Worm (Caenorhabditis elegans) whole organism, L4 larva: ENCODE measurements around the gene prx-2.

Source experiments
- T20F7.1 ChIP-seq: fragments of 200-800 bp; sonication (Bioruptor generic); optimal IDR thresholded peaks from 2 replicates; lab custom pipeline; 2018; ENCODE audit warnings: mild to moderate bottlenecking, missing genetic modification characterization, missing compliant biosample characterization
- ZK337.2 ChIP-seq: fragments of 200-800 bp; sonication (Bioruptor generic); IDR thresholded peaks from 2 replicates; pipeline ENCODE4 v1.3.6; 2022; ENCODE audit warnings: missing genetic modification reagents, missing genetic modification characterization, missing compliant biosample characterization
- attf-4 ChIP-seq: sonication (generic microtip); optimal IDR thresholded peaks from 3 replicates; lab custom pipeline; 2017; ENCODE audit warnings: missing biosample characterization, missing genetic modification characterization
- gei-8 ChIP-seq: fragments of 200-800 bp; sonication (Bioruptor generic); optimal IDR thresholded peaks from 2 replicates; lab custom pipeline; 2018; ENCODE audit warnings: mild to moderate bottlenecking, missing genetic modification characterization, missing compliant biosample characterization
- lim-7 ChIP-seq: fragments of 200-800 bp; sonication (Bioruptor generic); IDR thresholded peaks from 2 replicates; pipeline ENCODE4 v1.3.6; 2022; ENCODE audit warnings: missing genetic modification characterization, missing compliant biosample characterization
- lin-13 ChIP-seq: fragments of 150-350 bp; optimal IDR thresholded peaks from 2 replicates; lab custom pipeline; 2014; ENCODE audit warnings: missing biosample characterization, missing genetic modification reagents, missing genetic modification characterization
- lsy-2 ChIP-seq, 2 experiments: fragments of 150-350 bp in 1 of 2; sonication (generic microtip) in 1 of 2; optimal IDR thresholded peaks; 2 replicates each; lab custom pipeline; 2014 to 2017; ENCODE audit warnings: missing biosample characterization in 2 of 2, missing genetic modification characterization in 2 of 2
- mep-1 ChIP-seq: fragments of 150-350 bp; sonication (generic microtip); optimal IDR thresholded peaks from 3 replicates; lab custom pipeline; 2014; ENCODE audit warnings: missing biosample characterization, missing genetic modification characterization
- nhr-111 ChIP-seq: fragments of 200-800 bp; sonication (Bioruptor generic); optimal IDR thresholded peaks from 2 replicates; lab custom pipeline; 2018; ENCODE audit warnings: mild to moderate bottlenecking, missing genetic modification characterization, missing compliant biosample characterization
- nhr-6 ChIP-seq: fragments of 150-350 bp; optimal IDR thresholded peaks from 2 replicates; lab custom pipeline; 2014; ENCODE audit warnings: missing biosample characterization, missing genetic modification characterization

DNA sequence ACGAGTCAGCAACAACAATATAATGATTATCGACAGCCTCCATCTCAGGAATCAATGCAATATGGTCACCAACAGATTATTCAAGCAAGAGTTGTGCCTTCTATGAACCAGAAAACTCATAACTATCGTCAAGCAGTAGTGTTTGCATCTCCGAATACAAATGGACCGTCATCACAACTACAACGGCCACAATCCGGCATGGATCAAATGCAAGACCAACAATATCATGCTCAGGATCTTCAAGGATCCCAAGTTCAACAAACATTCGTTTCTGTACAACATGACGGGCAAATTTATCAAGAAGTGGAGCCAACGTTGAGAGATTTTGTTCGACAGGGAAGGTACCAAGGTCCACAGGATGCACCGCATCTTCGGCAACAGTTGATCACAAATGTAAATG lies 46.9 kb upstream of the prx-2 start:
- TF ChIP-seq attf-4 (tag; lab: Kevin White, UChicago) (no peak), lim-7 (GFP tag; lab: Robert Waterston, UW) (no peak), mep-1 (tag; lab: Kevin White, UChicago) (no peak), gei-8 (no peak), nhr-111 (GFP tag; lab: Kevin White, UChicago) (no peak), lsy-2 (tag; optimal IDR thresholded peaks at IDR 0.05; lab: Kevin White, UChicago) (no peak), T20F7.1 (GFP tag; lab: Kevin White, UChicago) (no peak), lin-13 (GFP tag; lab: Kevin White, UChicago) (no peak), nhr-6 (tag; lab: Kevin White, UChicago) (no peak), ZK337.2 (GFP tag; lab: Robert Waterston, UW) (no peak)
